Worm (Caenorhabditis elegans) whole organism, mixed stage, embryonic: ENCODE data around the gene cht-4.

Source experiments
- cnd-1 ChIP-seq: fragments of 200-800 bp; sonication (Bioruptor generic); optimal IDR thresholded peaks from 2 replicates; lab custom pipeline; 2018; ENCODE audit warnings: mild to moderate bottlenecking, missing genetic modification characterization, missing compliant biosample characterization
- elt-3 ChIP-seq: fragments of 150-350 bp; optimal IDR thresholded peaks from 2 replicates; lab custom pipeline; 2014; ENCODE audit warnings: missing biosample characterization, missing genetic modification characterization
- flh-1 ChIP-seq: fragments of 200-800 bp; sonication (Bioruptor generic); optimal IDR thresholded peaks from 2 replicates; lab custom pipeline; 2018; ENCODE audit warnings: mild to moderate bottlenecking, missing genetic modification characterization, moderate library complexity, missing compliant biosample characterization
- lin-13 ChIP-seq: fragments of 150-350 bp; optimal IDR thresholded peaks from 2 replicates; lab custom pipeline; 2014; ENCODE audit warnings: missing biosample characterization, missing genetic modification characterization
- lsy-2 ChIP-seq: fragments of 150-350 bp; optimal IDR thresholded peaks from 2 replicates; lab custom pipeline; 2014; ENCODE audit warnings: missing biosample characterization, missing genetic modification characterization
- mab-5 ChIP-seq: fragments of 150-350 bp; optimal IDR thresholded peaks from 2 replicates; lab custom pipeline; 2014; ENCODE audit warnings: missing biosample characterization, missing genetic modification characterization
- mep-1 ChIP-seq: fragments of 150-350 bp; optimal IDR thresholded peaks from 2 replicates; lab custom pipeline; 2017; ENCODE audit warnings: missing biosample characterization, missing genetic modification reagents, missing genetic modification characterization, inconsistent platforms
- nhr-12 ChIP-seq: fragments of 150-350 bp; optimal IDR thresholded peaks from 2 replicates; lab custom pipeline; 2014; ENCODE audit warnings: missing biosample characterization, missing genetic modification characterization
- nhr-28 ChIP-seq: fragments of 150-350 bp; optimal IDR thresholded peaks from 2 replicates; lab custom pipeline; 2014; ENCODE audit warnings: missing biosample characterization, missing genetic modification characterization
- snpc-4 ChIP-seq: fragments of 150-350 bp; optimal IDR thresholded peaks from 2 replicates; lab custom pipeline; 2014; ENCODE audit warnings: missing biosample characterization, missing genetic modification characterization
- sptf-1 ChIP-seq: sonication (generic microtip); optimal IDR thresholded peaks from 2 replicates; lab custom pipeline; 2017; ENCODE audit warnings: mild to moderate bottlenecking, missing genetic modification characterization, moderate library complexity, missing compliant biosample characterization
- unc-39 ChIP-seq: fragments of 150-350 bp; optimal IDR thresholded peaks from 2 replicates; lab custom pipeline; 2014; ENCODE audit warnings: missing biosample characterization, missing genetic modification characterization
- unc-62 ChIP-seq: fragments of 150-350 bp; optimal IDR thresholded peaks from 2 replicates; lab custom pipeline; 2014; ENCODE audit warnings: missing biosample characterization, missing genetic modification reagents, missing genetic modification characterization

- TF ChIP-seq lin-13 (tag; lab: Kevin White, UChicago) = peak; percentile 99
- TF ChIP-seq elt-3 (tag; lab: Kevin White, UChicago) = no peak
- peak; percentile 94 for TF ChIP-seq lsy-2 (tag; lab: Kevin White, UChicago)
- TF ChIP-seq unc-62 = peak; percentile 49
- TF ChIP-seq snpc-4 (tag; lab: Kevin White, UChicago) = no peak
- TF ChIP-seq mab-5 = peak; percentile 88
- peak; percentile 96 for TF ChIP-seq sptf-1
- no peak for TF ChIP-seq nhr-28 (tag; lab: Kevin White, UChicago)
- peak; percentile 30 for TF ChIP-seq flh-1 (GFP tag; lab: Kevin White, UChicago)
- peak; percentile 97 for TF ChIP-seq mep-1 (tag; lab: Kevin White, UChicago)
- TF ChIP-seq unc-39 (tag; lab: Kevin White, UChicago) = peak; percentile 7
- peak; percentile 81 for TF ChIP-seq nhr-12 (tag; lab: Kevin White, UChicago)
- peak; percentile 84 for TF ChIP-seq cnd-1 (tag; lab: Kevin White, UChicago)
These were observed 38.4 kb downstream of the cht-4 start, which contains the start of gene Y22D7AL.10 for ce11 chrIII:1618915-1619314.
